Worm (Caenorhabditis elegans): ENCODE measurements around the gene C18D1.2.

C18D1.2 gene

DNA sequence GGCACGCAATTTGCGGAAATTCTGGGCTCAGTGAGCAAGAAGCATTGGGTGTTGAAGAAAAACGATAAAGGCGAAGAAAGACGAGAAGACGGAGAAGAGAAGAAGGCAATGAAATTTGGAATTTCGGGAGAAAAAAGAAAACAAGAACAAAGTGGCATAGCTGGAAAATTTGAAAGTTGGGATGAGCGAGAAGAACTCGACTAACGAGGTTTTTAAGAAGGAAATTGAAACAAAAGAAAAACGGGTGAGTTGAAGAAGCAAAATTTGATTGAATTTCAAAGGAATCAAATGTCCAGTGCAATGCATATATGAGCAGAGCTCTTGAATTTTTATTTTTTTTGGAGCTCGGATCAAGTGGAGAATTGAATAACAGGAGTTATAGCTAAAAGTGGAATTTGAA, 35.0 kb upstream of the C18D1.2 start:
- TF ChIP-seq egrh-3 (GFP tag; IDR thresholded peaks at IDR 0.05) (no peak), lin-40 (tag; optimal IDR thresholded peaks at IDR 0.05) (no peak), K12H6.12 (tag; optimal IDR thresholded peaks at IDR 0.05) (no peak), hmg-20 (GFP tag; IDR thresholded peaks at IDR 0.05) (no peak), bed-2 (GFP tag; IDR thresholded peaks at IDR 0.05) (no peak), nfyb-1 (GFP tag; IDR thresholded peaks at IDR 0.05) (no peak), mxl-1 (tag; optimal IDR thresholded peaks at IDR 0.05) (no peak), Y56A3A.18 (GFP tag; IDR thresholded peaks at IDR 0.05) (no peak), ceh-91 (GFP tag; IDR thresholded peaks at IDR 0.05) (no peak), lsy-27 (tag; optimal IDR thresholded peaks at IDR 0.05; ENCODE audit: borderline replicate concordance, insufficient read depth) (no peak), B0261.1 (tag; optimal IDR thresholded peaks at IDR 0.05) (no peak), rpc-1 (optimal IDR thresholded peaks at IDR 0.05) (no peak), rpc-1 (tag; optimal IDR thresholded peaks at IDR 0.05) (no peak), F57C9.4 (tag; optimal IDR thresholded peaks at IDR 0.05) (no peak), cebp-2 (GFP tag; IDR thresholded peaks at IDR 0.05) (no peak), lin-35 (GFP tag; optimal IDR thresholded peaks at IDR 0.05) (no peak), bed-1 (GFP tag; IDR thresholded peaks at IDR 0.05) (no peak), snpc-3.4 (tag; optimal IDR thresholded peaks at IDR 0.05) (no peak)

DNA sequence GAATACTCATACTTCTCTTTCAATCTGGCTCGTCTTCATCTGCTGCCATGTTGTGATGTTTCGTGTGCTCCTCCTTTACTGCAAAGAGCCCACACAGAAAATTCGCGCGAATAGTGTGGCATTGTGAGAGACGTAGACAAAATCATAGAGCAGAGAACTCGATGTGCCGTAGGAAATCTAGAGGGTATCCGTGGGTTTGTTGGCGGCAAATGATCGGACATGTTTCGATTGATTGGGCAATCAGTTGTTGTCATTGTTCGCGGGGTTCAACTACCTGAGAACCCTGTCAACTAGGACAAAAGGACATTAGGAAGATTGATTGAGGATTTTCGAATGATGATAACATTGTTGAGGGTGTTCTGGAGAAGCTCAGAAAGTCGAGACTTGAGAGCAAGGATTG, 31.7 kb upstream of the C18D1.2 start:
- TF ChIP-seq sptf-2 (GFP tag; optimal IDR thresholded peaks at IDR 0.05) = no peak
- TF ChIP-seq ccch-3 (GFP tag; optimal IDR thresholded peaks at IDR 0.05) = no peak
- TF ChIP-seq athp-1 (tag; optimal IDR thresholded peaks at IDR 0.05) = no peak
- TF ChIP-seq madf-6 (GFP tag; IDR thresholded peaks at IDR 0.05) = no peak
- no peak for TF ChIP-seq ceh-58 (GFP tag; IDR thresholded peaks at IDR 0.05)
- no peak for TF ChIP-seq unc-62 (GFP tag; optimal IDR thresholded peaks at IDR 0.05)
- TF ChIP-seq lin-40 (tag; optimal IDR thresholded peaks at IDR 0.05) = no peak
- TF ChIP-seq fkh-3 (tag; optimal IDR thresholded peaks at IDR 0.05) = no peak

DNA sequence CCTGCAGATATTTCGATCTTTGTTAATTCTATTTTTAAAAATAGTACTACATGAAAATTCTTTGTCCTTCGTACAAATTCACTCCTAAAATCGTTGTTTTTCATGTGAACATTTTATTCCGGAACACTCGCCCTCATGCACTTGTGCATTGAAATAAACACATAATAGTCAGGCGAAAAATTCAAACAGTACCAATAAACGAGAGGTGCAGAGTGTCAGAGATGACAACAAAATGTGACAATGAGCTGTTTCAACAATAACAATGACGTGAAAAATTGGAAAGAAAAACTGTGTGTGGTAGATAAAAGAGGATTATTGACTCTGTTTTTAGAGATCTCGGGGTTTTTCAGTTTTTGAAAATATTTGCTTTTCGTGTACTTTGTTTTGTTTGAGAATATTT, 28.6 kb upstream of the C18D1.2 start, which contains the start of gene F52H3.6:
Gene F52H3.6 (minus strand): TSS at position 228 of the 400 bp plus-strand sequence.
- no peak for TF ChIP-seq madf-10 (tag; optimal IDR thresholded peaks at IDR 0.05)
- no peak for TF ChIP-seq lsy-27 (tag; optimal IDR thresholded peaks at IDR 0.05; ENCODE audit: borderline replicate concordance, insufficient read depth)
- TF ChIP-seq nhr-80 (tag; optimal IDR thresholded peaks at IDR 0.05) = peak; percentile 33
- no peak for TF ChIP-seq T07F8.4 (tag; optimal IDR thresholded peaks at IDR 0.05)
- TF ChIP-seq Y53F4B.3 (GFP tag; IDR thresholded peaks at IDR 0.05) = no peak

DNA sequence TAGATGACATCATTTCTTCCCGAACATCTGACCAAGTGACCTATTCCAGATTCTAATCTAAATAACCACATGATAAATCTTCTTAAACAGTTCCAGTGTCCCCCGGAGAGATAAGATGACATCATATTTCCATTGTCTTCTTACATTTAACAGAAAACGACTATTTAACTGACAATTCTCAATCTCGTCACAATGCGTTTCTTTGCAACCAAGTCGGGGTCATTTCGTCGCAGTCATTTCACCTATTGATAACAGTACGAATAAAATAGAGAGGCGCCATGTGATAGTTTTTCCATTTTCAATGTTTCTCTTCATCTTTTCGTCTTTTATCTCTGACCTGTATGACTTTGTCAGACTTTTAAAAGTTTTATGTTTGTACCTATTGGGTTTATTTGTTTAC, 27.7 kb upstream of the C18D1.2 start:
- TF ChIP-seq cebp-1 (GFP tag; IDR thresholded peaks at IDR 0.05) (no peak), cebp-1 (tag; optimal IDR thresholded peaks at IDR 0.05) (peak; percentile 40), nhr-80 (tag; optimal IDR thresholded peaks at IDR 0.05) (peak; percentile 59), somi-1 (GFP tag; optimal IDR thresholded peaks at IDR 0.05) (peak; percentile 12), C06A6.2 (GFP tag; conservative IDR thresholded peaks at IDR 0.05) (0 out of 2 replicates have a peak, but pooled peaks have one; percentile 26), atf-7 (tag; optimal IDR thresholded peaks at IDR 0.05) (peak; percentile 75), lir-1 (GFP tag; conservative IDR thresholded peaks at IDR 0.05) (no peak), ceh-91 (GFP tag; IDR thresholded peaks at IDR 0.05) (no peak), tbp1 (GFP tag; optimal IDR thresholded peaks at IDR 0.05) (peak; percentile 5), hmg-20 (GFP tag; IDR thresholded peaks at IDR 0.05) (no peak), ztf-26 (tag; optimal IDR thresholded peaks at IDR 0.05) (peak; percentile 43), attf-5 (GFP tag; optimal IDR thresholded peaks at IDR 0.05) (peak; percentile 52), F10E7.11 (tag; optimal IDR thresholded peaks at IDR 0.05) (no peak), unc-62 (GFP tag; optimal IDR thresholded peaks at IDR 0.05) (no peak), athp-1 (tag; optimal IDR thresholded peaks at IDR 0.05) (no peak)
